Worm (Caenorhabditis elegans): ENCODE results near the gene Y41D4B.4.

ce11 chrIV:1709002-1709401 is 49.1 kb downstream of the Y41D4B.4 start:
- TF ChIP-seq flt-1 (GFP tag; IDR thresholded peaks at IDR 0.05) (no peak), ztf-29 (GFP tag; IDR thresholded peaks at IDR 0.05) (no peak), cog-1 (tag; optimal IDR thresholded peaks at IDR 0.05) (no peak)
